Fruit fly (Drosophila melanogaster) whole organism, embryonic: ENCODE data around the gene Pcmt.

ENCODE experiments used
- Awh ChIP-seq: fragments of 200-800 bp; sonication (Bioruptor generic); IDR thresholded peaks from 2 replicates; pipeline ENCODE4, ENCODE4 v1.3.6; 2022; ENCODE audit warnings: missing biosample characterization, missing genetic modification characterization
- Blimp-1 ChIP-seq: fragments of 200-800 bp; sonication (Bioruptor generic); optimal IDR thresholded peaks from 3 replicates; lab custom pipeline; 2018; ENCODE audit warnings: missing biosample characterization, missing genetic modification characterization, mild to moderate bottlenecking, moderate library complexity, missing genetic modification reagents
- CG10321 ChIP-seq: fragments of 200-800 bp; sonication (Bioruptor generic); IDR thresholded peaks from 2 replicates; pipeline ENCODE4 v1.3.6; 2022; ENCODE audit warnings: missing biosample characterization, missing genetic modification characterization
- CG10366 ChIP-seq: fragments of 200-800 bp; sonication (Bioruptor generic); IDR thresholded peaks from 2 replicates; pipeline ENCODE4 v1.3.6; 2022; ENCODE audit warnings: missing biosample characterization, missing genetic modification characterization
- CG10543 ChIP-seq: fragments of 200-800 bp; sonication (Bioruptor generic); optimal IDR thresholded peaks from 3 replicates; lab custom pipeline; 2017; ENCODE audit warnings: missing biosample characterization, mild to moderate bottlenecking, missing genetic modification characterization, moderate library complexity
- CG10654 ChIP-seq: fragments of 200-800 bp; sonication (Bioruptor generic); optimal IDR thresholded peaks from 2 replicates; lab custom pipeline; 2016; ENCODE audit warnings: missing biosample characterization, missing genetic modification characterization
- CG15073 ChIP-seq: fragments of 200-800 bp; sonication (Bioruptor generic); optimal IDR thresholded peaks from 2 replicates; lab custom pipeline; 2016; ENCODE audit warnings: missing biosample characterization, missing genetic modification characterization
- CG15479 ChIP-seq: fragments of 200-800 bp; sonication (Bioruptor generic); optimal IDR thresholded peaks from 3 replicates; lab custom pipeline; 2019; ENCODE audit warnings: missing biosample characterization, mild to moderate bottlenecking, missing genetic modification characterization, moderate library complexity
- CG15696 ChIP-seq: fragments of 200-800 bp; sonication (Bioruptor generic); optimal IDR thresholded peaks from 2 replicates; lab custom pipeline; 2019; ENCODE audit warnings: missing biosample characterization, mild to moderate bottlenecking, missing genetic modification characterization, moderate library complexity
- CG1602 ChIP-seq: fragments of 200-800 bp; sonication (Bioruptor generic); optimal IDR thresholded peaks from 3 replicates; lab custom pipeline; 2016; ENCODE audit warnings: missing biosample characterization, missing genetic modification characterization
- CG17912 ChIP-seq: fragments of 200-800 bp; sonication (Bioruptor generic); optimal IDR thresholded peaks from 2 replicates; lab custom pipeline; 2018; ENCODE audit warnings: missing biosample characterization, mild to moderate bottlenecking, missing genetic modification characterization
- CG2199 ChIP-seq: fragments of 200-800 bp; sonication (Bioruptor generic); IDR thresholded peaks from 3 replicates; pipeline ENCODE4 v1.3.6; 2022; ENCODE audit warnings: missing biosample characterization, missing genetic modification characterization
- CG32772 ChIP-seq: fragments of 200-800 bp; sonication (Bioruptor generic); IDR thresholded peaks from 2 replicates; pipeline ENCODE4 v1.3.6; 2022; ENCODE audit warnings: missing biosample characterization, missing genetic modification characterization
- CG3281 ChIP-seq: fragments of 200-800 bp; sonication (Bioruptor generic); optimal IDR thresholded peaks from 3 replicates; lab custom pipeline; 2017; ENCODE audit warnings: missing biosample characterization, mild to moderate bottlenecking, missing genetic modification characterization
- CG3838 ChIP-seq: fragments of 200-800 bp; sonication (Bioruptor generic); optimal IDR thresholded peaks from 3 replicates; lab custom pipeline; 2016; ENCODE audit warnings: missing biosample characterization, missing genetic modification characterization
- CG4360 ChIP-seq: fragments of 200-800 bp; sonication (Bioruptor generic); IDR thresholded peaks from 2 replicates; pipeline ENCODE4 v1.3.6; 2022; ENCODE audit warnings: missing biosample characterization, missing genetic modification characterization
- CG7963 ChIP-seq: fragments of 200-800 bp; sonication (Bioruptor generic); IDR thresholded peaks from 3 replicates; pipeline ENCODE4 v1.3.6; 2022; ENCODE audit warnings: missing biosample characterization, missing genetic modification characterization; ENCODE audit not compliant: partially characterized antibody
- CG8478 ChIP-seq: fragments of >200 bp; optimal IDR thresholded peaks from 2 replicates; lab custom pipeline; 2018
- CG8944 ChIP-seq: fragments of 200-800 bp; sonication (Bioruptor generic); optimal IDR thresholded peaks from 3 replicates; lab custom pipeline; 2016; ENCODE audit warnings: missing biosample characterization, missing genetic modification characterization
- CG9437 ChIP-seq: fragments of 200-800 bp; sonication (Bioruptor generic); optimal IDR thresholded peaks from 2 replicates; lab custom pipeline; 2018; ENCODE audit warnings: missing biosample characterization, mild to moderate bottlenecking, missing genetic modification characterization
- CTCF ChIP-seq: fragments of 200-800 bp; sonication (Bioruptor generic); optimal IDR thresholded peaks from 2 replicates; lab custom pipeline; 2017; ENCODE audit warnings: missing biosample characterization, mild to moderate bottlenecking, missing genetic modification characterization, moderate library complexity
- Deaf1 ChIP-seq: fragments of 200-800 bp; optimal IDR thresholded peaks from 3 replicates; lab custom pipeline; 2019; ENCODE audit warnings: missing biosample characterization, mild to moderate bottlenecking, missing genetic modification characterization, moderate library complexity
- Dp ChIP-seq: fragments of 200-800 bp; sonication (Bioruptor generic); optimal IDR thresholded peaks from 2 replicates; lab custom pipeline; 2018; ENCODE audit warnings: missing biosample characterization, mild to moderate bottlenecking, missing genetic modification characterization, moderate library complexity
- Drgx ChIP-seq: fragments of 200-800 bp; sonication (Bioruptor generic); IDR thresholded peaks from 2 replicates; pipeline ENCODE4 v1.3.6; 2022; ENCODE audit warnings: missing biosample characterization, missing genetic modification characterization
- Elba2 ChIP-seq: fragments of 200-800 bp; sonication (Bioruptor generic); optimal IDR thresholded peaks from 3 replicates; lab custom pipeline; 2016; ENCODE audit warnings: missing biosample characterization, missing genetic modification characterization
- HmgZ ChIP-seq: fragments of 200-800 bp; sonication (Bioruptor generic); optimal IDR thresholded peaks from 2 replicates; lab custom pipeline; 2018; ENCODE audit warnings: missing biosample characterization, mild to moderate bottlenecking, missing genetic modification characterization
- Hr3 ChIP-seq: fragments of 200-800 bp; sonication (Bioruptor generic); optimal IDR thresholded peaks from 3 replicates; lab custom pipeline; 2016; ENCODE audit warnings: missing biosample characterization, missing genetic modification characterization
- Jarid2 ChIP-seq: fragments of 200-800 bp; sonication (Bioruptor generic); optimal IDR thresholded peaks from 3 replicates; lab custom pipeline; 2017; ENCODE audit warnings: mild to moderate bottlenecking, missing biosample characterization, missing genetic modification reagents, missing genetic modification characterization
- Lhr ChIP-seq: fragments of 200-800 bp; sonication (Bioruptor generic); optimal IDR thresholded peaks from 3 replicates; lab custom pipeline; 2017; ENCODE audit warnings: mild to moderate bottlenecking, missing biosample characterization, missing genetic modification reagents, missing genetic modification characterization
- Med ChIP-seq: fragments of 200-800 bp; sonication (Bioruptor generic); peaks from one replicate; lab custom pipeline; 2016; ENCODE audit warnings: missing biosample characterization, missing genetic modification characterization, mild to moderate bottlenecking, inconsistent platforms, moderate library complexity
- Mes4 ChIP-seq: fragments of 200-800 bp; sonication (Bioruptor generic); optimal IDR thresholded peaks from 2 replicates; lab custom pipeline; 2016; ENCODE audit warnings: missing biosample characterization, missing genetic modification characterization
- Pdp1 ChIP-seq, 2 experiments: fragments of 200-800 bp; sonication (Bioruptor generic); optimal IDR thresholded peaks; 3 replicates each; lab custom pipeline; 2016; ENCODE audit warnings: missing biosample characterization in 2 of 2, missing genetic modification characterization in 2 of 2, mild to moderate bottlenecking in 1 of 2, moderate library complexity in 1 of 2
- Sry-δ ChIP-seq: fragments of 200-800 bp; sonication (Bioruptor generic); optimal IDR thresholded peaks from 2 replicates; lab custom pipeline; 2016; ENCODE audit warnings: missing biosample characterization, missing genetic modification characterization
- amos ChIP-seq: fragments of 200-800 bp; sonication (Bioruptor generic); IDR thresholded peaks from 2 replicates; pipeline ENCODE4 v1.3.6; 2022; ENCODE audit warnings: missing biosample characterization, missing genetic modification characterization; ENCODE audit not compliant: partially characterized antibody
- cad ChIP-seq: fragments of >200 bp; optimal IDR thresholded peaks from 2 replicates; lab custom pipeline; 2017; ENCODE audit warnings: missing biosample characterization, missing genetic modification characterization
- da ChIP-seq: fragments of 200-800 bp; sonication (Bioruptor generic); optimal IDR thresholded peaks from 2 replicates; lab custom pipeline; 2016; ENCODE audit warnings: missing biosample characterization, missing genetic modification characterization
- ftz-f1 ChIP-seq: fragments of 200-800 bp; sonication (Bioruptor generic); optimal IDR thresholded peaks from 2 replicates; lab custom pipeline; 2016; ENCODE audit warnings: missing biosample characterization, missing genetic modification characterization
- gcm2 ChIP-seq: fragments of 200-800 bp; sonication (Bioruptor generic); optimal IDR thresholded peaks from 2 replicates; lab custom pipeline; 2016; ENCODE audit warnings: missing biosample characterization, missing genetic modification characterization
- gfzf ChIP-seq: fragments of 200-800 bp; sonication (Bioruptor generic); optimal IDR thresholded peaks from 2 replicates; lab custom pipeline; 2016; ENCODE audit warnings: missing biosample characterization, mild to moderate bottlenecking, missing genetic modification characterization, moderate library complexity
- hth ChIP-seq: fragments of >200 bp; optimal IDR thresholded peaks from 2 replicates; lab custom pipeline; 2017; ENCODE audit warnings: inconsistent platforms
- kay ChIP-seq: fragments of 200-800 bp; sonication (Bioruptor generic); optimal IDR thresholded peaks from 2 replicates; lab custom pipeline; 2016; ENCODE audit warnings: missing biosample characterization, missing genetic modification characterization
- lov ChIP-seq, 2 experiments: fragments of 200-800 bp in 1 of 2; fragments of >200 bp in 1 of 2; sonication (Bioruptor generic) in 1 of 2; IDR thresholded peaks in 1 of 2; optimal IDR thresholded peaks in 1 of 2; 2 replicates in 1 of 2; 3 replicates in 1 of 2; pipeline versions ENCODE4 v1.3.6 to Lab custom; 2017 to 2022; ENCODE audit warnings: missing biosample characterization in 1 of 2, missing genetic modification characterization in 1 of 2
- mirr ChIP-seq: fragments of 200-800 bp; sonication (Bioruptor generic); optimal IDR thresholded peaks from 3 replicates; lab custom pipeline; 2018; ENCODE audit warnings: missing biosample characterization, mild to moderate bottlenecking, missing genetic modification characterization
- nom ChIP-seq: fragments of 200-800 bp; sonication (Bioruptor generic); optimal IDR thresholded peaks from 2 replicates; lab custom pipeline; 2017; ENCODE audit warnings: missing biosample characterization, missing genetic modification characterization, mild to moderate bottlenecking, moderate library complexity, missing genetic modification reagents
- oc ChIP-seq: fragments of 200-800 bp; sonication (Bioruptor generic); optimal IDR thresholded peaks from 2 replicates; lab custom pipeline; 2018; ENCODE audit warnings: missing biosample characterization, mild to moderate bottlenecking, missing genetic modification characterization, moderate library complexity
- sr ChIP-seq: fragments of 200-800 bp; sonication (Bioruptor generic); IDR thresholded peaks from 3 replicates; pipeline ENCODE4 v1.3.6; 2022; ENCODE audit warnings: missing biosample characterization, missing genetic modification characterization
- zfh2 ChIP-seq: fragments of 200-800 bp; sonication (Bioruptor generic); optimal IDR thresholded peaks from 2 replicates; lab custom pipeline; 2016; ENCODE audit warnings: missing biosample characterization, missing genetic modification characterization

Gene Pcmt

DNA sequence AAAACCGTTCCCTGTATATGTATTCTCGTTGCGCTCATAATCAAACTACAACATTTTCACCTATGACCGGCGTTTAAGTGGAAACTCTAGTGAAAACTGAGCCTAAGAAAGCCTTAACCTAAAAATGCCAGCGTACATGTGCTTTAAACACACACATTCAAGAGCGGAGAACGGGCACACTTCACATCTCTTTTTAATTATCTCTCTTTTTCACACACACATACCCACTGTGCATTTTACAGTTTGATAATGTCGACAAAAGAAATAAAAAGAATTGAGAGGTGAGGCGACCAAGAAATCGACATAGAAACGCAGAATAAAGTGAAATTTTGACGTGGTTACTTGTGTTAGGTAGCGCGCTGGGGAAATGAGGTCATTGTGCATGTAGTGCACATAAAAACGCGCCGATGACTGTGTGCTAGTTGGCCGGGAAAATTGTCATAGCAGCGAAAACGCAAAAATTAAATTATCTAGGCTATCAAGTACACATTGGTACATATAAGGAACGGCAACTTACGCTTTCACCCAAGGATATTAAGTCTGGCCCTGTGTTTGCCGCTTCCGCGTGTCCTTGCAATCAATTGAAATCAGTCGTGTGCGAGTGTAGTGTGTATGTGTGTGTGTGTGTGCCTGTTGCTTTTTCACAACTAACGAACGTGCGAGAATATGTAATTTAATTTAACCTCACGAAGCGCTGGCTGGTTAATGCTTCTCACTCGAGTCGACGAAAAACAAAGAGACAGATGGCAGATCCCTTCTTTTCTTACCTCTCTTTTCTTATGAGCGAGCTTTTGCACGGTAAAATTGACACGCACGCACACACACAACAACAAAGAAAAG is 45.6 kb upstream of the Pcmt start (continued):
- no peak for TF ChIP-seq CG10654
- no peak for TF ChIP-seq Lhr (GFP tag; lab: Kevin White, UChicago)
- no peak for TF ChIP-seq CG4360 (GFP tag; lab: Robert Waterston, UW)
- peak; percentile 58 for TF ChIP-seq gfzf (GFP tag; lab: Kevin White, UChicago)
- no peak for TF ChIP-seq Blimp-1 (GFP tag; lab: Kevin White, UChicago)
- no peak for TF ChIP-seq da (GFP tag; lab: Kevin White, UChicago)
- peak; percentile 9 for TF ChIP-seq zfh2 (GFP tag; lab: Kevin White, UChicago)
- TF ChIP-seq kay (GFP tag; lab: Kevin White, UChicago), result no peak
- peak; percentile 61 for TF ChIP-seq CG17912
- TF ChIP-seq CG3838 (GFP tag; lab: Kevin White, UChicago), result no peak
- TF ChIP-seq CG32772, result no peak
- TF ChIP-seq cad (GFP tag; lab: Kevin White, UChicago), result no peak
- no peak for TF ChIP-seq Mes4
- no peak for TF ChIP-seq mirr (GFP tag; lab: Kevin White, UChicago)
- TF ChIP-seq gcm2 (GFP tag; lab: Kevin White, UChicago), result no peak
- no peak for TF ChIP-seq CG8944 (GFP tag; lab: Kevin White, UChicago)
- no peak for TF ChIP-seq Hr3 (GFP tag; lab: Kevin White, UChicago)
- TF ChIP-seq CG10366 (GFP tag; lab: Robert Waterston, UW), result no peak
- no peak for TF ChIP-seq CG1602
- TF ChIP-seq Dp (GFP tag; lab: Kevin White, UChicago), result no peak
- no peak for TF ChIP-seq CG15696 (tag; lab: Kevin White, UChicago)
- TF ChIP-seq lov (optimal IDR thresholded peaks at IDR 0.05; lab: Kevin White, UChicago), result no peak
- no peak for TF ChIP-seq lov (GFP tag; IDR thresholded peaks at IDR 0.05; lab: Robert Waterston, UW)
- TF ChIP-seq, all 482 proteins: peak for 29

DNA sequence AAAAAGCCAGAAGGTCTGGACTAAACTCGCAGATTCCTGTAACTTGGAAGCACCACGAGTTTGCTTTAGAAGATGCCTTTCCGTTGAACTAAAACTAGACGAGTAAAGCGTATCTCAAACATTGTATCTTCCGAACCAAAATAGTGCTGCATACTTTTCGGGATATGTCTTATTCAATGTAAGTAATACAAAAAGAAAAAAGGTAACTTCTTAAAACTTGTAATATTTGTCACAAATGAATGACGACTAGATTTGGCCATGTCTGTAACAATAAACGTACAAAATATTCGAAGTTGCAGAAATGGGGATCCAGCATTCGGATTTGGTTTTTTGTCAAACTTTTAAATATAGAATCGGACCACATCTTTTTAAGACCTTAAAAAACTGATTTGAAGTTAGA is 40.8 kb upstream of the Pcmt start:
- peak; percentile 54 for TF ChIP-seq Med (GFP tag; lab: Kevin White, UChicago)
- TF ChIP-seq CG2199 (GFP tag; lab: Robert Waterston, UW), result peak; percentile 86; the same call in 2 of the 3 replicates
- TF ChIP-seq CTCF (GFP tag; lab: Kevin White, UChicago), result peak; percentile 11
- no peak for TF ChIP-seq Awh (GFP tag; lab: Robert Waterston, UW)
- peak; percentile 33 for TF ChIP-seq HmgZ (tag; lab: Kevin White, UChicago)
- TF ChIP-seq Dp (GFP tag; lab: Kevin White, UChicago), result no peak
- no peak for TF ChIP-seq oc (tag; lab: Kevin White, UChicago)
- no peak for TF ChIP-seq sr (GFP tag; lab: Robert Waterston, UW)
- TF ChIP-seq nom (GFP tag; lab: Kevin White, UChicago), result peak; percentile 11
- TF ChIP-seq CG15073 (GFP tag; lab: Kevin White, UChicago), result peak; percentile 73
- TF ChIP-seq, all 482 proteins: peak for 6

DNA sequence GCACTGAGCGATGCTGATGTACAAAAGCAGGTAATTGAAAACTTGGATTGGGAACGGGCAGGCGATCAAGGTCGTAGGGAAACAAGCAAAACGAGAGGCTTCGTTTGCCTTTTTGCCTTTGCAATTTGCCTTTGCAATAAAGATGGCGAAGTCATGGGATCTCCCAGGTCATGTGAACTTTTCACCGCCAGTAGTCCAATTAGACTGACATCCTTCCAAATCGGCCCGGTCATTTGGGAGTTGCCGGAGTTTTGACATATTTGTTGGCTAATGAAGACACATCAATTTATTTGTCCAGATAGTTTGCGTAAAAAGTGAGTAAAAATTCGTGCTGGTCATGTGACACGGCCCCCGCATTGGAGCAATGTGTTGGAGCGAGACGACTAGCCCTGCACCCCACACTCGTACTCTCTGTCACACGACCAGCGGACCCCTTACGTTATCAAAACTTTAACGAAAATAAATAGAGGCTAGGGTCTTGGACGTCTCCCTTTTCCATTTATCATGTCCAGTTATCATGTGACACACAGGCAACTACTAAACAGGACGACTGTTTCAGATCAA is 38.0 kb upstream of the Pcmt start:
- TF ChIP-seq CG10543 (GFP tag; lab: Kevin White, UChicago) (peak; percentile 13), Pdp1 (GFP tag; optimal IDR thresholded peaks at IDR 0.05; lab: Kevin White, UChicago) (peak in 1 of 2 experiments; percentile 64), ftz-f1 (GFP tag; lab: Kevin White, UChicago) (peak; percentile 63), HmgZ (tag; lab: Kevin White, UChicago) (peak; percentile 31), CG9437 (GFP tag; lab: Kevin White, UChicago) (peak; percentile 97), CG8478 (lab: Kevin White, UChicago) (peak; percentile 17), cad (GFP tag; lab: Kevin White, UChicago) (peak; percentile 39), Drgx (GFP tag; lab: Robert Waterston, UW) (no peak), Elba2 (GFP tag; lab: Kevin White, UChicago) (peak; percentile 71), Sry-δ (GFP tag; lab: Kevin White, UChicago) (no peak), Med (GFP tag; lab: Kevin White, UChicago) (peak; percentile 73), CG7963 (GFP tag; lab: Robert Waterston, UW) (no peak), CG15479 (GFP tag; lab: Kevin White, UChicago) (no peak), CG3281 (GFP tag; lab: Kevin White, UChicago) (peak; percentile 3), Jarid2 (GFP tag; lab: Kevin White, UChicago) (no peak), Deaf1 (tag; lab: Kevin White, UChicago) (peak; percentile 41), hth (lab: Kevin White, UChicago) (no peak), amos (peak; percentile 33; the same call in 1 of the 2 replicates), CG10321 (peak; percentile 96)
